Fruit fly (Drosophila melanogaster): ENCODE data around the gene Nmdmc.

Gene Nmdmc

DNA sequence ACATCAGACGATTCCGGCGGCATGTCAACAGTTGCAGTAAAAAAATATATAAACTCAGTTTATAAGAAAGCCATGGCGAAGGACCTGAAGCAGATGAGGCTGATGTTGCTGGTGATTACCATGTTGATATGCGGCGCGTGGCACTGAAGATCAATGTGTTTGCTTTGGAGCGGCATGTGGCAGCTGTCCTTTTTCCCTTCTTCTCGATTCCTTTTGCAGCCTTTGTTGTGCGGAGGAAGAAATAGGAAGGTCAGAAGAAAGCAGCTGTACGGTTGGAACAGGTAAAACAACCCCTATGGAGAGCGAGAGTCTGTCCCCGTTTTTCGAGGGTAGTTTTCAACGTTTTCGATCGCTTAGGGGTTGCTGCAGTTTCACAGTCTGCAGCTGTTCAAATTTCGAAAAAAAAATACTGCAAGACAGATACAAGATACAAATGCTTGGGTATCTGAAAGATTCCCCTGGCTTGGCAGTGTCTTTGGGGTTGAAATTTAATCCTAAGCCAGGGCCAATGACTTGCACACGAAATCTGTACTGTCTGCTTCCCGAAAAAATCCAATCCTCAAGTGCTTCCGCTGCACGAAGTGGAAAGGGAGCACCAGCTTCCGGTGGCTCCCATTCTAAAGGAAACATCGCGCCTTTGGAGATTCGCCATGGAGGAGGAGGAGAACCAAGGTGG is 25.4 kb downstream of the Nmdmc start:
- TF ChIP-seq ey (GFP tag; optimal IDR thresholded peaks at IDR 0.05), result no peak
- no peak for TF ChIP-seq Jra (GFP tag; optimal IDR thresholded peaks at IDR 0.05)

DNA sequence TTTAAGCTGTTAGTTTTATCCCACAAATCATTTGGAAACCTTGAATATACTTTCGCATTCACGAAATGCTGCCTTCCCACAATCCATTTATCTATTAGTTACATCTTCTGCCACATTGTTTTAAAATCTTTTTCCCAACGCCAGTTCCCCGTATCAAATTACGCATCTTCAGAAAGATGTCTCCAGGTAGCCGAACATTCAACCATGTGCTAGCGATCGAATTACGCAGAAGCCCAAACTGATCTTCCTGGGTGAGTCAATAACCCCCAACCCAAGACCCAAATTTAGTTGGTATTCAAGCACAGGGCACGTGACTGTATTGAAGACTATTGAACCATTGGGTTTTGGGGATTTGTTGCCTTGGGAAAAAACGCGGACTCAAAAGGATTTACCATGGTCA is 26.4 kb downstream of the Nmdmc start:
- TF ChIP-seq ey (GFP tag; optimal IDR thresholded peaks at IDR 0.05) (no peak), N (GFP tag; optimal IDR thresholded peaks at IDR 0.05) (no peak), CG9705 (GFP tag; optimal IDR thresholded peaks at IDR 0.05) (no peak), foxo (GFP tag; optimal IDR thresholded peaks at IDR 0.05) (no peak), Vsx2 (GFP tag; optimal IDR thresholded peaks at IDR 0.05; ENCODE audit: partially characterized antibody) (no peak), br (GFP tag; optimal IDR thresholded peaks at IDR 0.05) (no peak), Myc (optimal IDR thresholded peaks at IDR 0.05) (no peak), psq (GFP tag; optimal IDR thresholded peaks at IDR 0.05) (no peak), Hr83 (GFP tag; optimal IDR thresholded peaks at IDR 0.05; ENCODE audit: poor library complexity, severe bottlenecking) (no peak), jim (GFP tag; optimal IDR thresholded peaks at IDR 0.05) (no peak), Hr78 (GFP tag; optimal IDR thresholded peaks at IDR 0.05) (no peak), Mio (GFP tag; optimal IDR thresholded peaks at IDR 0.05) (no peak), dmrt93B (GFP tag; optimal IDR thresholded peaks at IDR 0.05) (no peak), Hnf4 (GFP tag; optimal IDR thresholded peaks at IDR 0.05) (no peak), Jra (GFP tag; optimal IDR thresholded peaks at IDR 0.05) (no peak)

DNA sequence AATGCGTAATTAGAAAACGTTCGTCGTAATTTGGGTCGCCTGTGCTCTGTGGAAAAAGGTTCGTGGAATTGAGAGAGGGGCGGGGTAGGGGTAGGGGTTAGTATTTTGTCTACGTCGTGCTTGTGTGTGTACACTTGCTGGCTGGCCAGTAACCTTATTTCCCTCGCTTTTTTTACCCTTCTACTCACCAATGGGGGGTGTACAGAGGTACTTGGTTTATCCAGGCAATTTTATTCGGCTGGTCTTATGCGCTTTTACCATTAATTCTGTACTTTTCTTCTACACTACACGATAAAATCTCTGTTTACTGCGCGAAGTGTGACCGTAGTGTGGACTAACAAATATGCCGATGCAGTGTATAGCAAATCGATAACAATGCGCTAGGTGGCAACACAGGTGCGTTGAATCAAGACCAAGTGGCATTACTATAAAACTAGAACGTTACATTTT is 30.6 kb downstream of the Nmdmc start, which contains the start of gene tgo:
tgo (minus strand) TSS at position 334 of the 450 bp plus-strand sequence.
- TF ChIP-seq OdsH (GFP tag; optimal IDR thresholded peaks at IDR 0.05), result no peak
- TF ChIP-seq sage (GFP tag; optimal IDR thresholded peaks at IDR 0.05), result no peak
- TF ChIP-seq Hr78 (GFP tag; optimal IDR thresholded peaks at IDR 0.05), result no peak
- TF ChIP-seq Dif (GFP tag; optimal IDR thresholded peaks at IDR 0.05; ENCODE audit: partially characterized antibody), result peak; percentile 7
- TF ChIP-seq pan (optimal IDR thresholded peaks at IDR 0.05), result no peak
- TF ChIP-seq Rel (GFP tag; optimal IDR thresholded peaks at IDR 0.05), result no peak
- peak; percentile 57 for TF ChIP-seq Rel (tag; optimal IDR thresholded peaks at IDR 0.05)
- TF ChIP-seq h (GFP tag; optimal IDR thresholded peaks at IDR 0.05), result no peak
- no peak for TF ChIP-seq ey (GFP tag; optimal IDR thresholded peaks at IDR 0.05)
- TF ChIP-seq fru (GFP tag; optimal IDR thresholded peaks at IDR 0.05), result peak; percentile 76
- no peak for TF ChIP-seq Abd-B (GFP tag; optimal IDR thresholded peaks at IDR 0.05)

DNA sequence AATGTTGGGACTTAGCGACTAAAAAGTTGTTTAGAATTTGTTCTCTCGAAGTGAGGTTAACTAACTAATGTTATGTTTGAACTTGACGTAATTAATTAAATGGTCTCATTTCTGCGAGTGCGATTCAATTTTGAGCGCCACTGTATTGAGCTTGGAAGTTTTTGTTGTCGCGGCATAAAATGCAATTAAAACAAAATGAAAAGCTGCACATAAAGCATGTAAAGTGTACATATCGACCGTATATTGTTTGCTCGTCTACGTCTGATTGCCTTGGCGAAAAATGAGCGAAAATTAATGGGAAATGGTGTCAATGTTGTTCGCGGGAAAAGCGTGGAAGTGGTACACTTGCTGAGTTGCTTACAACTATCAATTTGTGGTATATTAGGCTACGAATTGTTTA is 33.5 kb downstream of the Nmdmc start:
- TF ChIP-seq sage (GFP tag; optimal IDR thresholded peaks at IDR 0.05) (no peak), lola (GFP tag; optimal IDR thresholded peaks at IDR 0.05) (no peak), fru (GFP tag; optimal IDR thresholded peaks at IDR 0.05) (no peak), Hr83 (GFP tag; optimal IDR thresholded peaks at IDR 0.05; ENCODE audit: poor library complexity, severe bottlenecking) (no peak), sv (GFP tag; optimal IDR thresholded peaks at IDR 0.05) (no peak), rgr (GFP tag; optimal IDR thresholded peaks at IDR 0.05) (no peak), CG32264 (GFP tag; optimal IDR thresholded peaks at IDR 0.05) (no peak), psq (GFP tag; optimal IDR thresholded peaks at IDR 0.05) (no peak), br (GFP tag; optimal IDR thresholded peaks at IDR 0.05) (no peak), Myc (optimal IDR thresholded peaks at IDR 0.05) (no peak), brk (GFP tag; optimal IDR thresholded peaks at IDR 0.05) (no peak), Dfd (GFP tag; optimal IDR thresholded peaks at IDR 0.05) (no peak), Dif (GFP tag; optimal IDR thresholded peaks at IDR 0.05; ENCODE audit: partially characterized antibody) (no peak)

DNA sequence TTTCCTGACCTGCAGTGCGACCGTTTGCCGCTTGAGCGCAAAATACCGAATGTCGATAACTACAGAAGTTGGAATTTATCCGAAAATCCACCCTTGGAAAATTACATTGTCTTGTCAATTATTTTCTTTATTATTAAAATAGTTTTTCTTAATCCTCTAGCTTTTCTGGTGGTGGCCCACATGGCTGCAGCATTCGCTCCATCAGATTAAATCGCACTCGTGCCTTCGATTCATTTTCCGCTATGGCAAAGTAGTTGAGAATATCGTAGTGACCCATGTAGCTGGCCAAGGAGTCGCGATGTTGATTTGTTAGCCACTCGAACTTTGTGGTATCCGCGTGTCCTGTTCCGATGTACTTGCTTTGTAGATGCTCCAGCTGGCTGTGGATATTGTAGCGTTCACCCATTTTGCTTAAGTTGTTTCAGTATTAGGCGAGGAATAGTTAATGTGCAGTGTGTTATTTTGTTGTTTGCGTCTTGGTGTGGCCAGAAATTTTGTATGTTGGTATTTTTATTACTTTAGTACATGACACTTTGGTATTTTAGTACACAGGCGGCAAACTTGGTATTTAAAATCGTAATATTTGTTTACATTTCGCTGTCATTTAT is 35.4 kb downstream of the Nmdmc start, which contains the start of the genes Kcmf1, Sf3b5 and CG11986:
Kcmf1 (minus strand) TSS at position 51 of the 608 bp plus-strand sequence.
Sf3b5 (minus strand) TSS at position 483 of the 608 bp plus-strand sequence.
CG11986 (plus strand) TSS at position 588 of the 608 bp plus-strand sequence.
- no peak for TF ChIP-seq sv (GFP tag; optimal IDR thresholded peaks at IDR 0.05)
- no peak for TF ChIP-seq CrebA (GFP tag; optimal IDR thresholded peaks at IDR 0.05; ENCODE audit: borderline replicate concordance)
- no peak for TF ChIP-seq Dif (GFP tag; optimal IDR thresholded peaks at IDR 0.05; ENCODE audit: partially characterized antibody)
- peak; percentile 80 for TF ChIP-seq fru (GFP tag; optimal IDR thresholded peaks at IDR 0.05)
- TF ChIP-seq h (GFP tag; optimal IDR thresholded peaks at IDR 0.05), result no peak
- TF ChIP-seq Myc (optimal IDR thresholded peaks at IDR 0.05), result peak; percentile 56
- no peak for TF ChIP-seq Rel (GFP tag; optimal IDR thresholded peaks at IDR 0.05)
- no peak for TF ChIP-seq Rel (tag; optimal IDR thresholded peaks at IDR 0.05)
- TF ChIP-seq GATAd (GFP tag; optimal IDR thresholded peaks at IDR 0.05), result no peak
- no peak for TF ChIP-seq brk (GFP tag; optimal IDR thresholded peaks at IDR 0.05)
- TF ChIP-seq Abd-B (GFP tag; optimal IDR thresholded peaks at IDR 0.05), result no peak
- no peak for TF ChIP-seq Jra (GFP tag; optimal IDR thresholded peaks at IDR 0.05)

Measured in whole organism, wandering third instar larva.